Fruit fly (Drosophila melanogaster) whole organism, embryonic: ENCODE data around the gene CG33233.

Experiments
- Atf6 ChIP-seq: fragments of 200-800 bp; sonication (Bioruptor generic); IDR thresholded peaks from 2 replicates; pipeline ENCODE4 v1.3.6; 2022; ENCODE audit warnings: missing biosample characterization, missing genetic modification characterization
- CG10543 ChIP-seq: fragments of 200-800 bp; sonication (Bioruptor generic); optimal IDR thresholded peaks from 3 replicates; lab custom pipeline; 2017; ENCODE audit warnings: missing biosample characterization, mild to moderate bottlenecking, missing genetic modification characterization, moderate library complexity
- CG11695 ChIP-seq: fragments of 200-800 bp; sonication (Bioruptor generic); IDR thresholded peaks from 3 replicates; pipeline ENCODE4 v1.3.6; 2022; ENCODE audit warnings: missing biosample characterization, missing genetic modification characterization
- CG14860 ChIP-seq: fragments of 200-800 bp; sonication (Bioruptor generic); IDR thresholded peaks from 3 replicates; pipeline ENCODE4 v1.3.6; 2022; ENCODE audit warnings: missing biosample characterization, missing genetic modification characterization; ENCODE audit not compliant: partially characterized antibody
- CG15011 ChIP-seq: fragments of 200-800 bp; sonication (Bioruptor generic); optimal IDR thresholded peaks from 3 replicates; lab custom pipeline; 2018; ENCODE audit warnings: missing biosample characterization, mild to moderate bottlenecking, missing genetic modification characterization
- CG15479 ChIP-seq: fragments of 200-800 bp; sonication (Bioruptor generic); optimal IDR thresholded peaks from 3 replicates; lab custom pipeline; 2019; ENCODE audit warnings: missing biosample characterization, mild to moderate bottlenecking, missing genetic modification characterization, moderate library complexity
- CG17361 ChIP-seq: fragments of 200-800 bp; sonication (Bioruptor generic); IDR thresholded peaks from 3 replicates; pipeline ENCODE4 v1.3.6; 2022; ENCODE audit warnings: missing biosample characterization, missing genetic modification characterization
- CG17568 ChIP-seq: fragments of 200-800 bp; sonication (Bioruptor generic); optimal IDR thresholded peaks from 2 replicates; lab custom pipeline; 2018; ENCODE audit warnings: missing biosample characterization, mild to moderate bottlenecking, missing genetic modification characterization, moderate library complexity
- CG17612 ChIP-seq: fragments of 200-800 bp; sonication (Bioruptor generic); IDR thresholded peaks from 2 replicates; pipeline ENCODE4 v1.3.6; 2022; ENCODE audit warnings: missing biosample characterization, missing genetic modification characterization
- CG17829 ChIP-seq: fragments of 200-800 bp; optimal IDR thresholded peaks from 2 replicates; lab custom pipeline; 2019; ENCODE audit warnings: missing biosample characterization, mild to moderate bottlenecking, missing genetic modification characterization, moderate library complexity
- CG17912 ChIP-seq: fragments of 200-800 bp; sonication (Bioruptor generic); optimal IDR thresholded peaks from 2 replicates; lab custom pipeline; 2018; ENCODE audit warnings: missing biosample characterization, mild to moderate bottlenecking, missing genetic modification characterization
- CG2199 ChIP-seq: fragments of 200-800 bp; sonication (Bioruptor generic); IDR thresholded peaks from 3 replicates; pipeline ENCODE4 v1.3.6; 2022; ENCODE audit warnings: missing biosample characterization, missing genetic modification characterization
- CG2202 ChIP-seq: fragments of 200-800 bp; sonication (Bioruptor generic); optimal IDR thresholded peaks from 2 replicates; lab custom pipeline; 2018; ENCODE audit warnings: missing biosample characterization, mild to moderate bottlenecking, missing genetic modification characterization
- CG2712 ChIP-seq: fragments of 200-800 bp; optimal IDR thresholded peaks from 3 replicates; lab custom pipeline; 2019; ENCODE audit warnings: missing biosample characterization, mild to moderate bottlenecking, missing genetic modification characterization, moderate library complexity
- CG30020 ChIP-seq: fragments of 200-800 bp; optimal IDR thresholded peaks from 2 replicates; lab custom pipeline; 2019; ENCODE audit warnings: missing biosample characterization, mild to moderate bottlenecking, missing genetic modification characterization, moderate library complexity
- CG31224 ChIP-seq: fragments of 200-800 bp; sonication (Bioruptor generic); IDR thresholded peaks from 2 replicates; pipeline ENCODE4 v1.3.6; 2022; ENCODE audit warnings: missing biosample characterization, missing genetic modification characterization
- CG32532 ChIP-seq: fragments of 200-800 bp; sonication (Bioruptor generic); IDR thresholded peaks from 2 replicates; pipeline ENCODE4 v1.3.6; 2022; ENCODE audit warnings: missing biosample characterization, missing genetic modification characterization
- CG33213 ChIP-seq: fragments of 200-800 bp; sonication (Bioruptor generic); optimal IDR thresholded peaks from 3 replicates; lab custom pipeline; 2016; ENCODE audit warnings: missing biosample characterization, missing genetic modification characterization
- CG5953 ChIP-seq: fragments of 200-800 bp; sonication (Bioruptor generic); IDR thresholded peaks from 2 replicates; pipeline ENCODE4 v1.3.6; 2022; ENCODE audit warnings: missing biosample characterization, missing genetic modification characterization
- CG6175 ChIP-seq: fragments of 200-800 bp; sonication (Bioruptor generic); IDR thresholded peaks from 3 replicates; pipeline ENCODE4 v1.3.6; 2022; ENCODE audit warnings: missing biosample characterization, missing genetic modification characterization
- CG9876 ChIP-seq: fragments of 200-800 bp; sonication (Bioruptor generic); optimal IDR thresholded peaks from 2 replicates; lab custom pipeline; 2016; ENCODE audit warnings: missing biosample characterization, missing genetic modification characterization
- Dbx ChIP-seq: fragments of 200-800 bp; sonication (Bioruptor generic); IDR thresholded peaks from 3 replicates; pipeline ENCODE4 v1.3.6; 2022; ENCODE audit warnings: missing biosample characterization, missing genetic modification characterization
- Dll ChIP-seq: fragments of 200-800 bp; sonication (Bioruptor generic); IDR thresholded peaks from 4 replicates; pipeline ENCODE4 v1.3.6; 2022; ENCODE audit warnings: missing biosample characterization, missing genetic modification characterization; ENCODE audit not compliant: partially characterized antibody
- Dp ChIP-seq: fragments of 200-800 bp; sonication (Bioruptor generic); optimal IDR thresholded peaks from 2 replicates; lab custom pipeline; 2018; ENCODE audit warnings: missing biosample characterization, mild to moderate bottlenecking, missing genetic modification characterization, moderate library complexity
- Dref ChIP-seq: fragments of 200-800 bp; sonication (Bioruptor generic); IDR thresholded peaks from 2 replicates; pipeline ENCODE4 v1.3.6; 2022; ENCODE audit warnings: missing biosample characterization, missing genetic modification characterization
- ERR ChIP-seq: fragments of 200-800 bp; sonication (Bioruptor generic); optimal IDR thresholded peaks from 2 replicates; lab custom pipeline; 2016; ENCODE audit warnings: missing biosample characterization, missing genetic modification characterization
- Hmr ChIP-seq: fragments of 200-800 bp; sonication (Bioruptor generic); optimal IDR thresholded peaks from 3 replicates; lab custom pipeline; 2017; ENCODE audit warnings: mild to moderate bottlenecking, missing biosample characterization, missing genetic modification reagents, missing genetic modification characterization
- Meics ChIP-seq: fragments of 200-800 bp; sonication (Bioruptor generic); optimal IDR thresholded peaks from 2 replicates; lab custom pipeline; 2017; ENCODE audit warnings: missing biosample characterization, mild to moderate bottlenecking, missing genetic modification characterization
- Nf-YB ChIP-seq: fragments of 200-800 bp; sonication (Bioruptor generic); optimal IDR thresholded peaks from 3 replicates; lab custom pipeline; 2019; ENCODE audit warnings: missing biosample characterization, mild to moderate bottlenecking, missing genetic modification characterization, moderate library complexity
- Rfx ChIP-seq: fragments of 200-800 bp; sonication (Bioruptor generic); IDR thresholded peaks from 2 replicates; pipeline ENCODE4 v1.3.6; 2022; ENCODE audit warnings: missing biosample characterization, missing genetic modification characterization
- Tbp ChIP-seq: fragments of >200 bp; optimal IDR thresholded peaks from 2 replicates; lab custom pipeline; 2018; ENCODE audit warnings: missing biosample characterization, missing genetic modification characterization
- YL-1 ChIP-seq: fragments of 200-800 bp; sonication (Bioruptor generic); optimal IDR thresholded peaks from 3 replicates; lab custom pipeline; 2017; ENCODE audit warnings: missing biosample characterization, mild to moderate bottlenecking, missing genetic modification characterization
- cwo ChIP-seq: fragments of 200-800 bp; sonication (Bioruptor generic); optimal IDR thresholded peaks from 3 replicates; lab custom pipeline; 2017; ENCODE audit warnings: missing biosample characterization, missing genetic modification characterization, mild to moderate bottlenecking, moderate library complexity, missing genetic modification reagents
- danr ChIP-seq: fragments of 200-800 bp; sonication (Bioruptor generic); IDR thresholded peaks from 2 replicates; pipeline ENCODE4 v1.3.6; 2022; ENCODE audit warnings: missing biosample characterization, missing genetic modification characterization
- dimm ChIP-seq: fragments of 200-800 bp; sonication (Bioruptor generic); IDR thresholded peaks from 2 replicates; pipeline ENCODE4 v1.3.6; 2022; ENCODE audit warnings: missing biosample characterization, missing genetic modification characterization
- dysf ChIP-seq: fragments of 200-800 bp; sonication (Bioruptor generic); IDR thresholded peaks from 3 replicates; pipeline ENCODE4 v1.3.6; 2022; ENCODE audit warnings: missing biosample characterization, missing genetic modification characterization
- fd102C ChIP-seq: fragments of 200-800 bp; sonication (Bioruptor generic); optimal IDR thresholded peaks from 2 replicates; lab custom pipeline; 2018; ENCODE audit warnings: missing biosample characterization, mild to moderate bottlenecking, missing genetic modification characterization, moderate library complexity
- gt ChIP-seq: fragments of 200-800 bp; sonication (Bioruptor generic); IDR thresholded peaks from 2 replicates; pipeline ENCODE4 v1.3.6; 2022; ENCODE audit warnings: missing biosample characterization, missing genetic modification characterization
- lilli ChIP-seq: fragments of 200-800 bp; sonication (Bioruptor generic); optimal IDR thresholded peaks from 3 replicates; lab custom pipeline; 2016; ENCODE audit warnings: missing biosample characterization, missing genetic modification characterization
- nau ChIP-seq: fragments of 200-800 bp; sonication (Bioruptor generic); optimal IDR thresholded peaks from 3 replicates; lab custom pipeline; 2017; ENCODE audit warnings: missing biosample characterization, mild to moderate bottlenecking, missing genetic modification characterization, missing genetic modification reagents
- peb ChIP-seq: fragments of 200-800 bp; sonication (Bioruptor generic); IDR thresholded peaks from 2 replicates; pipeline ENCODE4 v1.3.6; 2022; ENCODE audit warnings: missing biosample characterization, missing genetic modification characterization
- prd ChIP-seq, 3 experiments: fragments of >200 bp in 2 of 3; fragments of 200-800 bp in 1 of 3; sonication (Bioruptor generic) in 1 of 3; optimal IDR thresholded peaks in 2 of 3; IDR thresholded peaks in 1 of 3; 2 replicates in 2 of 3; 3 replicates in 1 of 3; pipeline versions ENCODE4 v1.3.6 to Lab custom; 2017 to 2022; ENCODE audit warnings: missing biosample characterization in 1 of 3, missing genetic modification characterization in 1 of 3
- sens-2 ChIP-seq: fragments of 200-800 bp; sonication (Bioruptor generic); IDR thresholded peaks from 2 replicates; pipeline ENCODE4 v1.3.6; 2022; ENCODE audit warnings: missing biosample characterization, missing genetic modification characterization
- sna ChIP-seq: fragments of 200-800 bp; sonication (Bioruptor generic); IDR thresholded peaks from 2 replicates; pipeline ENCODE4 v1.3.6; 2022; ENCODE audit warnings: missing biosample characterization, missing genetic modification characterization; ENCODE audit not compliant: partially characterized antibody
- tin ChIP-seq: fragments of 200-800 bp; sonication (Bioruptor generic); optimal IDR thresholded peaks from 3 replicates; lab custom pipeline; 2016; ENCODE audit warnings: missing biosample characterization, missing genetic modification characterization
- vnd ChIP-seq: fragments of 200-800 bp; sonication (Bioruptor generic); IDR thresholded peaks from 3 replicates; pipeline ENCODE4 v1.3.6; 2022; ENCODE audit warnings: missing biosample characterization, missing genetic modification characterization; ENCODE audit not compliant: partially characterized antibody
- wor ChIP-seq: fragments of 200-800 bp; sonication (Bioruptor generic); IDR thresholded peaks from 2 replicates; pipeline ENCODE4 v1.3.6; 2022; ENCODE audit warnings: missing biosample characterization, missing genetic modification characterization
- yki ChIP-seq: fragments of >200 bp; optimal IDR thresholded peaks from 3 replicates; lab custom pipeline; 2018
- z ChIP-seq: fragments of 200-800 bp; sonication (Bioruptor generic); IDR thresholded peaks from 3 replicates; pipeline ENCODE4 v1.3.6; 2022; ENCODE audit warnings: missing biosample characterization, missing genetic modification characterization
- zf30C ChIP-seq: fragments of 200-800 bp; sonication (Bioruptor generic); optimal IDR thresholded peaks from 3 replicates; lab custom pipeline; 2018; ENCODE audit warnings: missing biosample characterization, mild to moderate bottlenecking, missing genetic modification characterization
- zfh2 ChIP-seq: fragments of 200-800 bp; sonication (Bioruptor generic); optimal IDR thresholded peaks from 2 replicates; lab custom pipeline; 2016; ENCODE audit warnings: missing biosample characterization, missing genetic modification characterization

CG33233 gene

dm6 chr3L:2651800-2652199 is 7.6 kb upstream of the CG33233 start, which contains the start of the genes ProRS-m, CG42304 and Snup (continued):
- peak; percentile 81 for TF ChIP-seq zf30C
- TF ChIP-seq Atf6 (GFP tag; lab: Robert Waterston, UW), result no peak
- peak; percentile 32; the same call in 1 of the 2 replicates for TF ChIP-seq dimm (GFP tag; lab: Robert Waterston, UW)
- TF ChIP-seq CG32532, result peak; percentile 72
- TF ChIP-seq peb (GFP tag; lab: Robert Waterston, UW), result peak; percentile 58; the same call in 1 of the 2 replicates
- TF ChIP-seq nau (GFP tag; lab: Kevin White, UChicago), result no peak
- TF ChIP-seq Tbp (GFP tag; lab: Kevin White, UChicago), result no peak
- TF ChIP-seq CG17829 (tag; lab: Kevin White, UChicago), result peak; percentile 75
- 0 out of 2 replicates have a peak, but pooled peaks have one; percentile 19 for TF ChIP-seq CG31224 (GFP tag; lab: Robert Waterston, UW)
- no peak for TF ChIP-seq z (GFP tag; lab: Robert Waterston, UW)
- no peak for TF ChIP-seq fd102C (GFP tag; lab: Kevin White, UChicago)
- no peak for TF ChIP-seq Nf-YB (GFP tag; lab: Kevin White, UChicago)
- TF ChIP-seq CG2202 (tag; lab: Kevin White, UChicago), result no peak
- no peak for TF ChIP-seq lilli
- peak; percentile 47; the same call in 1 of the 2 replicates for TF ChIP-seq Rfx
- TF ChIP-seq CG2712, result peak; percentile 87
- peak; percentile 15 for TF ChIP-seq Dp
- no peak for TF ChIP-seq tin
- peak; percentile 26 for TF ChIP-seq Hmr (GFP tag; lab: Kevin White, UChicago)
- TF ChIP-seq CG33213 (GFP tag; lab: Kevin White, UChicago), result no peak
- no peak for TF ChIP-seq CG6175 (GFP tag; lab: Robert Waterston, UW)
- no peak for TF ChIP-seq CG30020 (tag; lab: Kevin White, UChicago)
- peak; percentile 47; the same call in 1 of the 4 replicates for TF ChIP-seq Dll
- TF ChIP-seq CG15479 (GFP tag; lab: Kevin White, UChicago), result no peak
- TF ChIP-seq gt, result no peak
- no peak; the same call in 2 of the 3 replicates for TF ChIP-seq CG17361 (GFP tag; lab: Robert Waterston, UW)
- TF ChIP-seq CG17912 (GFP tag; lab: Kevin White, UChicago), result no peak
- peak; percentile 30; the same call in 1 of the 2 replicates for TF ChIP-seq wor (GFP tag; lab: Robert Waterston, UW)
- no peak for TF ChIP-seq Dref
- TF ChIP-seq YL-1 (GFP tag; lab: Kevin White, UChicago), result no peak
- TF ChIP-seq CG10543 (GFP tag; lab: Kevin White, UChicago), result no peak
- no peak for TF ChIP-seq CG9876 (GFP tag; lab: Kevin White, UChicago)
- no peak for TF ChIP-seq vnd (GFP tag; lab: Robert Waterston, UW)
- TF ChIP-seq sens-2 (GFP tag; lab: Robert Waterston, UW), result no peak
- TF ChIP-seq CG5953, result no peak
- no peak for TF ChIP-seq cwo (GFP tag; lab: Kevin White, UChicago)
- TF ChIP-seq CG11695 (GFP tag; lab: Robert Waterston, UW), result peak; percentile 50; the same call in 1 of the 3 replicates
- TF ChIP-seq Dbx (GFP tag; lab: Robert Waterston, UW), result peak; percentile 12; the same call in 1 of the 3 replicates
- peak; percentile 34 for TF ChIP-seq Meics (GFP tag; lab: Kevin White, UChicago)
- TF ChIP-seq CG2199 (GFP tag; lab: Robert Waterston, UW), result no peak
- TF ChIP-seq danr (GFP tag; lab: Robert Waterston, UW), result no peak; the same call in 1 of the 2 replicates
- TF ChIP-seq prd (optimal IDR thresholded peaks at IDR 0.05; lab: Kevin White, UChicago), result no peak
- peak; percentile 82 for TF ChIP-seq prd (GFP tag; IDR thresholded peaks at IDR 0.05; lab: Robert Waterston, UW)
- TF ChIP-seq dysf (GFP tag; lab: Robert Waterston, UW), result peak; percentile 57; the same call in 2 of the 3 replicates
- no peak for TF ChIP-seq CG14860
- no peak for TF ChIP-seq sna (GFP tag; lab: Robert Waterston, UW)
- TF ChIP-seq CG17568 (GFP tag; lab: Kevin White, UChicago), result no peak
- no peak for TF ChIP-seq zfh2 (GFP tag; lab: Kevin White, UChicago)
- no peak for TF ChIP-seq ERR (GFP tag; lab: Kevin White, UChicago)
- TF ChIP-seq CG17612 (GFP tag; lab: Robert Waterston, UW), result no peak
- TF ChIP-seq yki (lab: Kevin White, UChicago), result no peak
- TF ChIP-seq CG15011 (GFP tag; lab: Kevin White, UChicago), result no peak
